Worm (Caenorhabditis elegans) whole organism, midembryonic: ENCODE measurements around the gene ZK154.5.

Source experiments
- T22C8.4 ChIP-seq: fragments of 200-800 bp; sonication (Bioruptor generic); IDR thresholded peaks from 2 replicates; pipeline ENCODE4 v1.3.6; 2022; ENCODE audit warnings: missing genetic modification characterization, missing compliant biosample characterization
- cog-1 ChIP-seq: sonication (generic microtip); optimal IDR thresholded peaks from 2 replicates; lab custom pipeline; 2016; ENCODE audit warnings: missing genetic modification characterization, missing compliant biosample characterization
- flt-1 ChIP-seq: fragments of 200-800 bp; sonication (Bioruptor generic); IDR thresholded peaks from 2 replicates; pipeline ENCODE4 v1.3.6; 2022; ENCODE audit warnings: missing genetic modification characterization, missing compliant biosample characterization
- klf-2 ChIP-seq: fragments of 200-800 bp; sonication (Bioruptor generic); conservative IDR thresholded peaks from 2 replicates; pipeline ENCODE4 v1.3.6; 2022; ENCODE audit warnings: missing genetic modification reagents, missing genetic modification characterization, missing compliant biosample characterization
- med-1 ChIP-seq: sonication (generic microtip); optimal IDR thresholded peaks from 2 replicates; lab custom pipeline; 2017; ENCODE audit warnings: missing genetic modification characterization, mild to moderate bottlenecking, missing compliant biosample characterization, antibody characterized with exemption, missing genetic modification reagents; ENCODE audit not compliant: insufficient read depth
- ref-1 ChIP-seq: fragments of 200-800 bp; sonication (Bioruptor generic); conservative IDR thresholded peaks from 2 replicates; pipeline ENCODE4 v1.3.6; 2022; ENCODE audit warnings: missing genetic modification reagents, missing genetic modification characterization, missing compliant biosample characterization
- tab-1 ChIP-seq: fragments of 200-800 bp; sonication (Bioruptor generic); IDR thresholded peaks from 2 replicates; pipeline ENCODE4 v1.3.6; 2022; ENCODE audit warnings: missing genetic modification characterization, missing compliant biosample characterization
- ztf-23 ChIP-seq: fragments of 200-800 bp; sonication (Bioruptor generic); IDR thresholded peaks from 2 replicates; pipeline ENCODE4 v1.3.6; 2022; ENCODE audit warnings: missing genetic modification reagents, missing genetic modification characterization, missing compliant biosample characterization
- ztf-29 ChIP-seq: fragments of 200-800 bp; sonication (Bioruptor generic); IDR thresholded peaks from 2 replicates; pipeline ENCODE4 v1.3.6; 2022; ENCODE audit warnings: missing genetic modification reagents, missing genetic modification characterization, missing compliant biosample characterization

Gene ZK154.5

ce11 chrX:7739353-7739752 is 48.4 kb downstream of the ZK154.5 start, which contains the start of gene K09F5.1:
Gene K09F5.1, plus strand, starts transcription at chrX:7739653.
- TF ChIP-seq ztf-29 (GFP tag; lab: Robert Waterston, UW) (no peak), T22C8.4 (GFP tag; lab: Robert Waterston, UW) (no peak), tab-1 (GFP tag; lab: Robert Waterston, UW) (no peak), ref-1 (GFP tag; lab: Robert Waterston, UW) (no peak), flt-1 (no peak), med-1 (no peak), ztf-23 (GFP tag; lab: Robert Waterston, UW) (no peak), klf-2 (no peak), cog-1 (tag; lab: Kevin White, UChicago) (no peak)

ce11 chrX:7736171-7736570 is 51.6 kb downstream of the ZK154.5 start, which contains the start of gene set-12:
Gene set-12, minus strand, starts transcription at chrX:7736271.
- TF ChIP-seq T22C8.4 (GFP tag; lab: Robert Waterston, UW) (no peak), med-1 (no peak), ztf-29 (GFP tag; lab: Robert Waterston, UW) (no peak)

ce11 chrX:7733571-7733970 is 54.2 kb downstream of the ZK154.5 start:
- no peak for TF ChIP-seq T22C8.4 (GFP tag; lab: Robert Waterston, UW)
- no peak for TF ChIP-seq ref-1 (GFP tag; lab: Robert Waterston, UW)
- no peak for TF ChIP-seq flt-1
- TF ChIP-seq tab-1 (GFP tag; lab: Robert Waterston, UW): no peak
- no peak for TF ChIP-seq cog-1 (tag; lab: Kevin White, UChicago)
- TF ChIP-seq ztf-23 (GFP tag; lab: Robert Waterston, UW): no peak
- no peak for TF ChIP-seq med-1
- no peak for TF ChIP-seq klf-2
- TF ChIP-seq ztf-29 (GFP tag; lab: Robert Waterston, UW): no peak
